Fruit fly (Drosophila melanogaster): ENCODE measurements around the gene CG11374.

- no peak for TF ChIP-seq Crg-1 (GFP tag; optimal IDR thresholded peaks at IDR 0.05)
- TF ChIP-seq kay (GFP tag; ENCODE audit: borderline replicate concordance): no peak
- no peak for TF ChIP-seq Clk (GFP tag; optimal IDR thresholded peaks at IDR 0.05)
- TF ChIP-seq Mnt (GFP tag; optimal IDR thresholded peaks at IDR 0.05): no peak
- TF ChIP-seq cic (GFP tag; optimal IDR thresholded peaks at IDR 0.05): no peak
- no peak for TF ChIP-seq CG33017 (tag; optimal IDR thresholded peaks at IDR 0.05)
- TF ChIP-seq tj (GFP tag; optimal IDR thresholded peaks at IDR 0.05): no peak
- no peak for TF ChIP-seq CG5204 (GFP tag; optimal IDR thresholded peaks at IDR 0.05)
- no peak for TF ChIP-seq toe (GFP tag; optimal IDR thresholded peaks at IDR 0.05)
- TF ChIP-seq CG7101 (tag; optimal IDR thresholded peaks at IDR 0.05): no peak
- TF ChIP-seq CG14711 (tag; optimal IDR thresholded peaks at IDR 0.05): no peak
- TF ChIP-seq CG12768 (GFP tag; optimal IDR thresholded peaks at IDR 0.05): no peak
Measured at dm6 chr2L:89158-89557, 13.0 kb downstream of the CG11374 start.
